Fruit fly (Drosophila melanogaster) whole organism, adult: ENCODE measurements around the gene Cda5.
"Not testable (repeated sequence)": the region's sequence is repeated elsewhere in the genome, so short reads cannot be mapped to it uniquely, and the experiment has no call there.

Experiments
- CG12768 ChIP-seq: fragments of 200-800 bp; sonication (Bioruptor generic); optimal IDR thresholded peaks from 2 replicates; lab custom pipeline; 2017; ENCODE audit warnings: missing biosample characterization, missing genetic modification characterization, mild to moderate bottlenecking, moderate library complexity, missing genetic modification reagents
- CG14711 ChIP-seq: fragments of 200-800 bp; sonication (Bioruptor generic); optimal IDR thresholded peaks from 2 replicates; lab custom pipeline; 2018; ENCODE audit warnings: missing biosample characterization, mild to moderate bottlenecking, missing genetic modification characterization, moderate library complexity
- CG33017 ChIP-seq: fragments of 200-800 bp; sonication (Bioruptor generic); optimal IDR thresholded peaks from 2 replicates; lab custom pipeline; 2018; ENCODE audit warnings: missing biosample characterization, mild to moderate bottlenecking, missing genetic modification characterization, moderate library complexity
- CG5204 ChIP-seq: fragments of 200-800 bp; sonication (Bioruptor generic); optimal IDR thresholded peaks from 2 replicates; lab custom pipeline; 2016; ENCODE audit warnings: missing biosample characterization, missing genetic modification characterization
- CG7045 ChIP-seq: fragments of 200-800 bp; sonication (Bioruptor generic); optimal IDR thresholded peaks from 2 replicates; lab custom pipeline; 2017; ENCODE audit warnings: missing biosample characterization, mild to moderate bottlenecking, missing genetic modification characterization
- Clk ChIP-seq: fragments of 200-800 bp; sonication (Bioruptor generic); optimal IDR thresholded peaks from 2 replicates; lab custom pipeline; 2017; ENCODE audit warnings: missing biosample characterization, missing genetic modification characterization
- Mnt ChIP-seq: fragments of 200-800 bp; sonication (Bioruptor generic); optimal IDR thresholded peaks from 2 replicates; lab custom pipeline; 2016; ENCODE audit warnings: missing biosample characterization, mild to moderate bottlenecking, missing genetic modification characterization
- bab1 ChIP-seq: fragments of 200-800 bp; sonication (Bioruptor generic); optimal IDR thresholded peaks from 3 replicates; lab custom pipeline; 2019; ENCODE audit warnings: missing biosample characterization, mild to moderate bottlenecking, missing genetic modification characterization, moderate library complexity
- cnc ChIP-seq, 2 experiments: fragments of >200 bp; optimal IDR thresholded peaks; 2 replicates each; lab custom pipeline; 2017
- ovo ChIP-seq: fragments of 200-800 bp; sonication (Bioruptor generic); optimal IDR thresholded peaks from 2 replicates; lab custom pipeline; 2016; ENCODE audit warnings: missing biosample characterization, missing genetic modification characterization
- tj ChIP-seq: fragments of 200-800 bp; sonication (Bioruptor generic); optimal IDR thresholded peaks from 3 replicates; lab custom pipeline; 2017; ENCODE audit warnings: missing biosample characterization, mild to moderate bottlenecking, missing genetic modification characterization, moderate library complexity
- toe ChIP-seq: fragments of 200-800 bp; sonication (Bioruptor generic); optimal IDR thresholded peaks from 2 replicates; lab custom pipeline; 2016; ENCODE audit warnings: missing biosample characterization, missing genetic modification characterization

DNA sequence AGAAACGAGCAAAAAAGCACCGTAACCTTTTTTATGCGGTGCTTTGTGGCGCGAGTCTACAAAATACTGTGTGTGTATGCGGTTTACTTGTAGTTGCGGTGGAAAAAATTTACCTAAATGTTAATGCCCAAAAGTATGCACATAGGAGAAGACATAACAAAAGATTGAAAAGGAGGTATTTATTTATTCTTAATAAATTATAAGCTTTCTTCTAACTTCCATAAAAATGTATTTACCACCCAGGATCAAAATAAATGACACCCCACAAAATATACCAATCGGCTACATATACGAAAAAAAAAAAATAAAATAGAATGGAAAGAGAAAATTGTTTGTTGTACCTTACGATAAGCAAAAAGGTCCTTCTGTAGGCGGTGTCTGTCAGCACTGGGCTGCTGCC lies 48.5 kb downstream of the Cda5 start:
- not testable (repeated sequence) for TF ChIP-seq CG7045 (GFP tag; lab: Kevin White, UChicago); tj (GFP tag; lab: Kevin White, UChicago); toe; CG14711 (tag; lab: Kevin White, UChicago); ovo; Clk (GFP tag; lab: Kevin White, UChicago); bab1 (GFP tag; lab: Kevin White, UChicago); CG12768 (GFP tag; lab: Kevin White, UChicago); cnc (optimal IDR thresholded peaks at IDR 0.05; lab: Kevin White, UChicago); Mnt (GFP tag; lab: Kevin White, UChicago); CG33017 (tag; lab: Kevin White, UChicago); CG5204 (GFP tag; lab: Kevin White, UChicago)
